Fruit fly (Drosophila melanogaster) whole organism, embryonic: ENCODE results near the gene CG42759.
A peak's percentile ranks its signal among the peaks of the same experiment; 100 is the strongest.

Experiments
- CG10462 ChIP-seq: fragments of 200-800 bp; sonication (Bioruptor generic); optimal IDR thresholded peaks from 2 replicates; lab custom pipeline; 2016; ENCODE audit warnings: missing biosample characterization, missing genetic modification characterization
- CG11247 ChIP-seq: fragments of 200-800 bp; sonication (Bioruptor generic); IDR thresholded peaks from 2 replicates; pipeline ENCODE4 v1.3.6; 2022; ENCODE audit warnings: missing biosample characterization, missing genetic modification characterization
- CG11504 ChIP-seq: fragments of 200-800 bp; sonication (Bioruptor generic); optimal IDR thresholded peaks from 3 replicates; lab custom pipeline; 2019; ENCODE audit warnings: missing biosample characterization, mild to moderate bottlenecking, missing genetic modification characterization, moderate library complexity
- CG11560 ChIP-seq: fragments of 200-800 bp; sonication (Bioruptor generic); IDR thresholded peaks from 3 replicates; pipeline ENCODE4 v1.3.6; 2022; ENCODE audit warnings: missing biosample characterization, missing genetic modification characterization
- CG1233 ChIP-seq: fragments of 200-800 bp; sonication (Bioruptor generic); optimal IDR thresholded peaks from 4 replicates; lab custom pipeline; 2018; ENCODE audit warnings: missing biosample characterization, mild to moderate bottlenecking, missing genetic modification characterization
- CG12659 ChIP-seq: fragments of 200-800 bp; sonication (Bioruptor generic); optimal IDR thresholded peaks from 3 replicates; lab custom pipeline; 2017; ENCODE audit warnings: mild to moderate bottlenecking, missing biosample characterization, missing genetic modification reagents, missing genetic modification characterization
- CG15514 ChIP-seq: fragments of 200-800 bp; sonication (Bioruptor generic); optimal IDR thresholded peaks from 3 replicates; lab custom pipeline; 2017; ENCODE audit warnings: missing biosample characterization, missing genetic modification characterization, mild to moderate bottlenecking, moderate library complexity, missing genetic modification reagents
- CG1603 ChIP-seq: fragments of 200-800 bp; sonication (Bioruptor generic); optimal IDR thresholded peaks from 2 replicates; lab custom pipeline; 2019; ENCODE audit warnings: missing biosample characterization, mild to moderate bottlenecking, missing genetic modification characterization, moderate library complexity
- CG2875 ChIP-seq: fragments of 200-800 bp; sonication (Bioruptor generic); optimal IDR thresholded peaks from 2 replicates; lab custom pipeline; 2017; ENCODE audit warnings: missing biosample characterization, mild to moderate bottlenecking, missing genetic modification characterization, missing genetic modification reagents
- CG2889 ChIP-seq: fragments of 200-800 bp; sonication (Bioruptor generic); IDR thresholded peaks from 3 replicates; pipeline ENCODE4 v1.3.6; 2022; ENCODE audit warnings: missing biosample characterization, missing genetic modification characterization
- CG31224 ChIP-seq: fragments of 200-800 bp; sonication (Bioruptor generic); IDR thresholded peaks from 2 replicates; pipeline ENCODE4 v1.3.6; 2022; ENCODE audit warnings: missing biosample characterization, missing genetic modification characterization
- CG32532 ChIP-seq: fragments of 200-800 bp; sonication (Bioruptor generic); IDR thresholded peaks from 2 replicates; pipeline ENCODE4 v1.3.6; 2022; ENCODE audit warnings: missing biosample characterization, missing genetic modification characterization
- CG3726 ChIP-seq: fragments of 200-800 bp; sonication (Bioruptor generic); IDR thresholded peaks from 3 replicates; pipeline ENCODE4, ENCODE4 v1.3.6; 2022; ENCODE audit warnings: missing biosample characterization, missing genetic modification characterization
- CG4854 ChIP-seq: fragments of 200-800 bp; sonication (Bioruptor generic); optimal IDR thresholded peaks from 2 replicates; lab custom pipeline; 2016; ENCODE audit warnings: missing biosample characterization, missing genetic modification characterization, inconsistent platforms
- CG6254 ChIP-seq: fragments of 200-800 bp; sonication (Bioruptor generic); optimal IDR thresholded peaks from 3 replicates; lab custom pipeline; 2017; ENCODE audit warnings: mild to moderate bottlenecking, missing biosample characterization, missing genetic modification reagents, missing genetic modification characterization
- CG6654 ChIP-seq: fragments of 200-800 bp; sonication (Bioruptor generic); optimal IDR thresholded peaks from 2 replicates; lab custom pipeline; 2017; ENCODE audit warnings: missing biosample characterization, mild to moderate bottlenecking, missing genetic modification characterization
- CG9797 ChIP-seq: fragments of 200-800 bp; sonication (Bioruptor generic); optimal IDR thresholded peaks from 3 replicates; lab custom pipeline; 2018; ENCODE audit warnings: missing biosample characterization, mild to moderate bottlenecking, missing genetic modification characterization
- CkIIα-i1 ChIP-seq: fragments of 200-800 bp; sonication (Bioruptor generic); IDR thresholded peaks from 2 replicates; pipeline ENCODE4 v1.3.6; 2022; ENCODE audit warnings: missing biosample characterization, missing genetic modification characterization
- D ChIP-seq, 2 experiments: fragments of 200-800 bp in 1 of 2; fragments of >200 bp in 1 of 2; sonication (Bioruptor generic) in 1 of 2; optimal IDR thresholded peaks; 2 replicates in 1 of 2; 3 replicates in 1 of 2; lab custom pipeline; 2017; ENCODE audit warnings: mild to moderate bottlenecking in 1 of 2, missing biosample characterization in 1 of 2, missing genetic modification characterization in 1 of 2, missing genetic modification reagents in 1 of 2
- Dip3 ChIP-seq: fragments of 200-800 bp; sonication (Bioruptor generic); optimal IDR thresholded peaks from 3 replicates; lab custom pipeline; 2016; ENCODE audit warnings: missing biosample characterization, missing genetic modification characterization
- Gug ChIP-seq: fragments of 200-800 bp; sonication (Bioruptor generic); IDR thresholded peaks from 4 replicates; pipeline ENCODE4 v1.3.6; 2022; ENCODE audit warnings: missing biosample characterization, missing genetic modification characterization
- Hmr ChIP-seq: fragments of 200-800 bp; sonication (Bioruptor generic); optimal IDR thresholded peaks from 3 replicates; lab custom pipeline; 2017; ENCODE audit warnings: mild to moderate bottlenecking, missing biosample characterization, missing genetic modification reagents, missing genetic modification characterization
- Hr3 ChIP-seq: fragments of 200-800 bp; sonication (Bioruptor generic); optimal IDR thresholded peaks from 3 replicates; lab custom pipeline; 2016; ENCODE audit warnings: missing biosample characterization, missing genetic modification characterization
- Hr39 ChIP-seq: fragments of >200 bp; optimal IDR thresholded peaks from 2 replicates; lab custom pipeline; 2017
- MTF-1 ChIP-seq: fragments of 200-800 bp; sonication (Bioruptor generic); optimal IDR thresholded peaks from 2 replicates; lab custom pipeline; 2018; ENCODE audit warnings: missing biosample characterization, mild to moderate bottlenecking, missing genetic modification characterization, borderline replicate concordance
- Mad ChIP-seq: fragments of 200-800 bp; sonication (Bioruptor generic); optimal IDR thresholded peaks from 2 replicates; lab custom pipeline; 2016; ENCODE audit warnings: missing biosample characterization, missing genetic modification characterization
- Med ChIP-seq: fragments of 200-800 bp; sonication (Bioruptor generic); peaks from one replicate; lab custom pipeline; 2016; ENCODE audit warnings: missing biosample characterization, missing genetic modification characterization, mild to moderate bottlenecking, inconsistent platforms, moderate library complexity
- Mes4 ChIP-seq: fragments of 200-800 bp; sonication (Bioruptor generic); optimal IDR thresholded peaks from 2 replicates; lab custom pipeline; 2016; ENCODE audit warnings: missing biosample characterization, missing genetic modification characterization
- YL-1 ChIP-seq: fragments of 200-800 bp; sonication (Bioruptor generic); optimal IDR thresholded peaks from 3 replicates; lab custom pipeline; 2017; ENCODE audit warnings: missing biosample characterization, mild to moderate bottlenecking, missing genetic modification characterization
- ato ChIP-seq: fragments of 200-800 bp; sonication (Bioruptor generic); IDR thresholded peaks from 2 replicates; pipeline ENCODE4 v1.3.6; 2022; ENCODE audit warnings: missing biosample characterization, missing genetic modification characterization; ENCODE audit not compliant: partially characterized antibody
- bsh ChIP-seq, 2 experiments: fragments of 200-800 bp; sonication (Bioruptor generic); optimal IDR thresholded peaks; 2 replicates each; lab custom pipeline; 2017 to 2018; ENCODE audit warnings: mild to moderate bottlenecking in 2 of 2, missing biosample characterization in 2 of 2, missing genetic modification characterization in 2 of 2, moderate library complexity in 1 of 2
- chinmo ChIP-seq: fragments of 200-800 bp; sonication (Bioruptor generic); IDR thresholded peaks from 4 replicates; pipeline ENCODE4 v1.3.6; 2022; ENCODE audit warnings: missing biosample characterization, missing genetic modification characterization; ENCODE audit not compliant: partially characterized antibody
- chm ChIP-seq: fragments of 200-800 bp; sonication (Bioruptor generic); IDR thresholded peaks from 2 replicates; pipeline ENCODE4 v1.3.6; 2022; ENCODE audit warnings: missing biosample characterization, missing genetic modification characterization
- dati ChIP-seq: fragments of 200-800 bp; sonication (Bioruptor generic); IDR thresholded peaks from 2 replicates; pipeline ENCODE4 v1.3.6; 2022; ENCODE audit warnings: missing biosample characterization, missing genetic modification characterization
- emc ChIP-seq: fragments of 200-800 bp; sonication (Bioruptor generic); optimal IDR thresholded peaks from 2 replicates; lab custom pipeline; 2016; ENCODE audit warnings: missing biosample characterization, missing genetic modification characterization
- exex ChIP-seq: fragments of 200-800 bp; sonication (Bioruptor generic); optimal IDR thresholded peaks from 4 replicates; lab custom pipeline; 2018; ENCODE audit warnings: missing biosample characterization, mild to moderate bottlenecking, missing genetic modification characterization, moderate library complexity
- ftz-f1 ChIP-seq: fragments of 200-800 bp; sonication (Bioruptor generic); optimal IDR thresholded peaks from 2 replicates; lab custom pipeline; 2016; ENCODE audit warnings: missing biosample characterization, missing genetic modification characterization
- gce ChIP-seq: fragments of 200-800 bp; sonication (Bioruptor generic); IDR thresholded peaks from 3 replicates; pipeline ENCODE4 v1.3.6; 2022; ENCODE audit warnings: missing biosample characterization, missing genetic modification characterization
- gfzf ChIP-seq: fragments of 200-800 bp; sonication (Bioruptor generic); optimal IDR thresholded peaks from 2 replicates; lab custom pipeline; 2016; ENCODE audit warnings: missing biosample characterization, mild to moderate bottlenecking, missing genetic modification characterization, moderate library complexity
- grau ChIP-seq: fragments of 200-800 bp; optimal IDR thresholded peaks from 3 replicates; lab custom pipeline; 2019; ENCODE audit warnings: missing biosample characterization, mild to moderate bottlenecking, missing genetic modification characterization, moderate library complexity
- hb ChIP-seq: fragments of 200-800 bp; sonication (Bioruptor generic); IDR thresholded peaks from 3 replicates; pipeline ENCODE4 v1.3.6; 2022; ENCODE audit warnings: missing biosample characterization, missing genetic modification characterization; ENCODE audit not compliant: partially characterized antibody
- insv ChIP-seq, 2 experiments: fragments of 200-800 bp; sonication (Bioruptor generic); optimal IDR thresholded peaks; 3 replicates each; lab custom pipeline; 2016 to 2018; ENCODE audit warnings: missing biosample characterization in 2 of 2, missing genetic modification characterization in 2 of 2
- mld ChIP-seq: fragments of 200-800 bp; sonication (Bioruptor generic); IDR thresholded peaks from 3 replicates; pipeline ENCODE4 v1.3.6; 2022; ENCODE audit warnings: missing biosample characterization, missing genetic modification characterization; ENCODE audit not compliant: partially characterized antibody
- oc ChIP-seq: fragments of 200-800 bp; sonication (Bioruptor generic); optimal IDR thresholded peaks from 2 replicates; lab custom pipeline; 2018; ENCODE audit warnings: missing biosample characterization, mild to moderate bottlenecking, missing genetic modification characterization, moderate library complexity
- pum ChIP-seq: fragments of 200-800 bp; sonication (Bioruptor generic); optimal IDR thresholded peaks from 2 replicates; lab custom pipeline; 2016; ENCODE audit warnings: missing biosample characterization, missing genetic modification characterization
- ro ChIP-seq: fragments of 200-800 bp; sonication (Bioruptor generic); IDR thresholded peaks from 2 replicates; pipeline ENCODE4 v1.3.6; 2022; ENCODE audit warnings: missing biosample characterization, missing genetic modification characterization
- sens ChIP-seq: fragments of 200-800 bp; sonication (Bioruptor generic); peaks from one replicate; lab custom pipeline; 2016; ENCODE audit warnings: missing biosample characterization, missing genetic modification characterization
- so ChIP-seq: fragments of 200-800 bp; sonication (Bioruptor generic); IDR thresholded peaks from 3 replicates; pipeline ENCODE4 v1.3.6; 2022; ENCODE audit warnings: missing biosample characterization, missing genetic modification characterization
- sr ChIP-seq: fragments of 200-800 bp; sonication (Bioruptor generic); IDR thresholded peaks from 3 replicates; pipeline ENCODE4 v1.3.6; 2022; ENCODE audit warnings: missing biosample characterization, missing genetic modification characterization
- ttk ChIP-seq: fragments of 200-800 bp; sonication (Bioruptor generic); IDR thresholded peaks from 2 replicates; pipeline ENCODE4 v2.1.2; 2022; ENCODE audit warnings: missing biosample characterization, missing genetic modification characterization
- zen ChIP-seq: fragments of 200-800 bp; sonication (Bioruptor generic); optimal IDR thresholded peaks from 3 replicates; lab custom pipeline; 2018; ENCODE audit warnings: missing biosample characterization, mild to moderate bottlenecking, missing genetic modification characterization, moderate library complexity

The CG42759 gene

DNA sequence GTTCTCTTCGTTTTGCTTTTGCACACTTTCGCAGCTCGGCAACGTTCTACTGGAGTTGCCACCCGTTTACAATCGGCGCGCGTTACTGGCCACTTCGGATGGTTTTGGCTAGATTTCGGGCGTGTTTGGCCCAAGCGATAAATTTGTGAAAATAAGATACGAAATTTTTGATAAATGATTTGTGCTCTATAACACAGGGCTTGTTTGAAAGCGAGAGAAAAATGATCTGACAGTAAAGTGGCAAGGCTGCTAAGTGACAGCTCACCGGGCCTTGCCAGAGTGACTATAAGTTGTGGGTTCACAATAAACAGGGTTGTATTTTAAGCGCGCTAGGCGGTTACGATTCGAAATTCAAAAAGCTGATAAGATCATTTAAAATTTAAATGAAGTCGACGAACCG is 32.9 kb upstream of the CG42759 start, which contains the start of gene Fmr1 (continued):
- TF ChIP-seq bsh (GFP tag; optimal IDR thresholded peaks at IDR 0.05; lab: Kevin White, UChicago): peak in 1 of 2 experiments; percentile 35
- peak; percentile 83 for TF ChIP-seq sens (GFP tag; lab: Kevin White, UChicago)
- peak; percentile 64 for TF ChIP-seq CG11504
- 0 out of 3 replicates have a peak, but pooled peaks have one; percentile 42 for TF ChIP-seq so (GFP tag; lab: Robert Waterston, UW)
- TF ChIP-seq chinmo: no peak
- peak; percentile 1 for TF ChIP-seq CG10462 (GFP tag; lab: Kevin White, UChicago)
- peak; percentile 29; the same call in 1 of the 2 replicates for TF ChIP-seq CG11247 (GFP tag; lab: Robert Waterston, UW)
- no peak for TF ChIP-seq ttk (GFP tag; lab: Robert Waterston, UW)
- no peak for TF ChIP-seq CkIIα-i1 (GFP tag; lab: Robert Waterston, UW)
- no peak for TF ChIP-seq ato
- TF ChIP-seq CG12659: peak; percentile 81
- TF ChIP-seq dati (GFP tag; lab: Robert Waterston, UW): no peak
- TF ChIP-seq hb (GFP tag; lab: Robert Waterston, UW): no peak
- peak; percentile 60 for TF ChIP-seq CG9797 (GFP tag; lab: Kevin White, UChicago)
- peak; percentile 91 for TF ChIP-seq CG1603 (tag; lab: Kevin White, UChicago)
- peak; percentile 4 for TF ChIP-seq Mes4 (GFP tag; lab: Kevin White, UChicago)
- peak; percentile 85 for TF ChIP-seq CG15514 (GFP tag; lab: Kevin White, UChicago)
- no peak for TF ChIP-seq ro (GFP tag; lab: Robert Waterston, UW)
- TF ChIP-seq CG11560: no peak
- peak; percentile 60 for TF ChIP-seq emc
- TF ChIP-seq CG6654 (GFP tag; lab: Kevin White, UChicago): no peak
- no peak for TF ChIP-seq exex (tag; lab: Kevin White, UChicago)
- peak; percentile 48 for TF ChIP-seq Dip3
- TF ChIP-seq CG1233 (GFP tag; lab: Kevin White, UChicago): peak; percentile 45
- no peak for TF ChIP-seq sr (GFP tag; lab: Robert Waterston, UW)
- peak; percentile 16 for TF ChIP-seq Hr3 (GFP tag; lab: Kevin White, UChicago)
- TF ChIP-seq oc: no peak
- TF ChIP-seq CG31224 (GFP tag; lab: Robert Waterston, UW): no peak
- no peak for TF ChIP-seq gce
- TF ChIP-seq CG3726 (GFP tag; lab: Robert Waterston, UW): no peak
- TF ChIP-seq CG2875 (GFP tag; lab: Kevin White, UChicago): no peak
- no peak for TF ChIP-seq CG2889
- no peak for TF ChIP-seq Hr39 (lab: Kevin White, UChicago)
- TF ChIP-seq Gug (GFP tag; lab: Robert Waterston, UW): peak; percentile 69; the same call in 3 of the 4 replicates
- no peak for TF ChIP-seq chm
- peak; percentile 95 for TF ChIP-seq Med (GFP tag; lab: Kevin White, UChicago)
- TF ChIP-seq CG32532 (GFP tag; lab: Robert Waterston, UW): peak; percentile 62
- TF ChIP-seq Mad (GFP tag; lab: Kevin White, UChicago): peak; percentile 59
- no peak for TF ChIP-seq mld (GFP tag; lab: Robert Waterston, UW)
- TF ChIP-seq pum (GFP tag; lab: Kevin White, UChicago): peak; percentile 64
- peak; percentile 36 for TF ChIP-seq zen (tag; lab: Kevin White, UChicago)
- TF ChIP-seq MTF-1 (GFP tag; lab: Kevin White, UChicago): no peak
- TF ChIP-seq Hmr (GFP tag; lab: Kevin White, UChicago): no peak
- TF ChIP-seq D (optimal IDR thresholded peaks at IDR 0.05; lab: Kevin White, UChicago): peak; percentile 71
- no peak for TF ChIP-seq D (GFP tag; optimal IDR thresholded peaks at IDR 0.05; lab: Kevin White, UChicago)
- TF ChIP-seq ftz-f1 (GFP tag; lab: Kevin White, UChicago): no peak
- TF ChIP-seq YL-1 (GFP tag; lab: Kevin White, UChicago): peak; percentile 17
- peak; percentile 65 for TF ChIP-seq grau (tag; lab: Kevin White, UChicago)
- peak; percentile 28 for TF ChIP-seq CG4854 (GFP tag; lab: Kevin White, UChicago)
- TF ChIP-seq CG6254: no peak
- TF ChIP-seq gfzf (GFP tag; lab: Kevin White, UChicago): peak; percentile 40
- no peak for TF ChIP-seq insv (GFP tag; optimal IDR thresholded peaks at IDR 0.05; lab: Kevin White, UChicago)
